Worm (Caenorhabditis elegans): ENCODE results near the gene R05G6.3.

DNA sequence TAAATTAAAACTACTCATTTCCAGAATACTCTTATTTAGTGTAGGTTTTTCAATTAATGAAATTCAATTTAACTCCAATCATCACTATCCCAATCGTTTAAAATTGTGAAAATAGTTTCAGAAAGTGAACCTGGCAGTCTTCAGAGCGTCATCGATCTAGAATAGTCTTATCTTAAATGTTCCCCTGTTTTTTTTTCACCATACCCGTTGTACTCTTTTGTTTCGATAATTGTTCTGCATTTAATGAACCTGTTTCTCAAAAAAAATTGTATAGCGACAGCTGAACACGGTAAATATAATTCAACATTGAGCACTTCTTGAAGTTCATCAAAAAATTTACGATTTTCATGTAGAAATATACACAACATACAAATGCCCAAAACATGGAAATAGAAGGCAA, 34.9 kb downstream of the R05G6.3 start:
- no peak for TF ChIP-seq ref-1 (GFP tag; conservative IDR thresholded peaks at IDR 0.05)
- TF ChIP-seq tab-1 (GFP tag; IDR thresholded peaks at IDR 0.05): no peak
- TF ChIP-seq flt-1 (GFP tag; IDR thresholded peaks at IDR 0.05): no peak
- TF ChIP-seq ztf-23 (GFP tag; IDR thresholded peaks at IDR 0.05): no peak
- TF ChIP-seq T22C8.4 (GFP tag; IDR thresholded peaks at IDR 0.05): no peak
- no peak for TF ChIP-seq cog-1 (tag; optimal IDR thresholded peaks at IDR 0.05)
- no peak for TF ChIP-seq klf-2 (GFP tag; conservative IDR thresholded peaks at IDR 0.05)
- no peak for TF ChIP-seq ztf-29 (GFP tag; IDR thresholded peaks at IDR 0.05)

Measured in whole organism, midembryonic.